Fruit fly (Drosophila melanogaster) Kc167 (cell line): ENCODE results near the gene Rbcn-3B.

Experiments
- Myc ChIP-seq: fragments of >200 bp; optimal IDR thresholded peaks from 2 replicates; lab custom pipeline; 2017; ENCODE audit warnings: missing external identifiers
- Sin3A ChIP-seq: fragments of >200 bp; optimal IDR thresholded peaks from 2 replicates; lab custom pipeline; 2018; ENCODE audit warnings: missing external identifiers
- insv ChIP-seq: fragments of >200 bp; optimal IDR thresholded peaks from 3 replicates; lab custom pipeline; 2018; ENCODE audit warnings: missing external identifiers
- psq ChIP-seq: fragments of >200 bp; optimal IDR thresholded peaks from 2 replicates; lab custom pipeline; 2017; ENCODE audit warnings: missing external identifiers

DNA sequence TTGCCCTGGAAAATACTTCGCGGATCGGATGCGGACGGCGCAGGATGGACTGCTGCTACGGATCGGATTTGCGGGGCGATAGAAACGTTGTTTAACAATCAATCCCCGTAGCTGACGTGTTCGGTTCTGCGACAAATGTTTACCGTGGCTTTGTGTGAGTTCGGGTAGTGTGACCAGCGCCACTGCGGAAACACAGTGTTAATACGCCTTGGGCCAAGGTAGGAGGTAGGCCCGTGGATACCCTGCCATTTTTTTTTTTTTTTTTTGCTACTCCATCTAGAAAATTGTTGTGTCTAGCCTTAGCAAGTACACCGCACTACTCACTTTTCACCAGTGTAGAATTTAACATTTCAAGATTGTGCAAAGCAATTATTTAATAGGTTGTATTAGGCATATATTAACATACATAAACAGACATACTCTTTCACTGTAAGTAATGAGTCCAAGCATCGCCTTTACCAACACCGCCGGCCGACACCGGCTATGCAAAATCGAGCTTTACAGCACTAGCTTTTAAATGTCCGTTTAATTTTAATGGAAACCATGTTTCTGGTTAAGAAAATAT lies 47.0 kb upstream of the Rbcn-3B start, which contains the start of gene deltaCOP:
- TF ChIP-seq Sin3A (lab: Kevin White, UChicago) (no peak), insv (lab: Kevin White, UChicago) (no peak), Myc (lab: Kevin White, UChicago) (no peak), psq (lab: Kevin White, UChicago) (no peak)
